Worm (Caenorhabditis elegans): ENCODE results near the gene Y43F8B.10.
A peak's percentile ranks its signal among the peaks of the same experiment; 100 is the strongest.
"Not testable (repeated sequence)": the region's sequence is repeated elsewhere in the genome, so short reads cannot be mapped to it uniquely, and the experiment has no call there.

Y43F8B.10 gene

ce11 chrV:19457120-19457519 lies 17.1 kb upstream of the Y43F8B.10 start, which contains the start of gene Y43F8B.24:
TSS of gene Y43F8B.24 (plus strand) at chrV:19457420.
- TF ChIP-seq unc-39 (tag; optimal IDR thresholded peaks at IDR 0.05) (no peak), lim-7 (GFP tag; IDR thresholded peaks at IDR 0.05) (no peak), unc-62 (GFP tag; optimal IDR thresholded peaks at IDR 0.05 in 1 of 2) (peak in 1 of 2 experiments; percentile 7), unc-62 (tag; optimal IDR thresholded peaks at IDR 0.05) (no peak), daf-16 (GFP tag; optimal IDR thresholded peaks at IDR 0.05) (no peak), daf-16 (tag; optimal IDR thresholded peaks at IDR 0.05) (peak; percentile 17), nhr-41 (GFP tag; IDR thresholded peaks at IDR 0.05) (no peak)

ce11 chrV:19459501-19459900 lies 14.8 kb upstream of the Y43F8B.10 start:
- TF ChIP-seq tra-1 (GFP tag; IDR thresholded peaks at IDR 0.05) (peak; percentile 26; the same call in 1 of the 2 replicates), php-3 (GFP tag; IDR thresholded peaks at IDR 0.05) (peak; percentile 98), daf-16 (tag; optimal IDR thresholded peaks at IDR 0.05) (peak; percentile 31)
- TF ChIP-seq daf-16 (GFP tag; optimal IDR thresholded peaks at IDR 0.05) = not testable (repeated sequence)

ce11 chrV:19462020-19462419 lies 12.2 kb upstream of the Y43F8B.10 start, which contains the start of gene Y43F8B.15:
TSS of gene Y43F8B.15 (minus strand) at chrV:19462120.
- TF ChIP-seq attf-4 (tag; optimal IDR thresholded peaks at IDR 0.05) (no peak), ceh-28 (tag; optimal IDR thresholded peaks at IDR 0.05) (no peak), nhr-48 (tag; optimal IDR thresholded peaks at IDR 0.05) (no peak), fos-1 (tag; optimal IDR thresholded peaks at IDR 0.05) (no peak), mdl-1 (tag; optimal IDR thresholded peaks at IDR 0.05) (no peak), daf-16 (GFP tag; optimal IDR thresholded peaks at IDR 0.05) (no peak), daf-16 (tag; optimal IDR thresholded peaks at IDR 0.05) (no peak)

ce11 chrV:19462612-19463011 lies 11.7 kb upstream of the Y43F8B.10 start, which contains the start of gene Y43F8B.25:
TSS of gene Y43F8B.25 (plus strand) at chrV:19462912.
- no peak for TF ChIP-seq attf-4 (tag; optimal IDR thresholded peaks at IDR 0.05)
- TF ChIP-seq daf-16 (GFP tag; optimal IDR thresholded peaks at IDR 0.05) = no peak
- peak; percentile 2 for TF ChIP-seq daf-16 (tag; optimal IDR thresholded peaks at IDR 0.05)
- TF ChIP-seq D1046.2 (GFP tag; IDR thresholded peaks at IDR 0.05) = no peak

ce11 chrV:19467574-19467973 lies 6.7 kb upstream of the Y43F8B.10 start, which contains the start of gene Y43F8B.23:
TSS of gene Y43F8B.23 (minus strand) at chrV:19467648.
- TF ChIP-seq pqm-1 (tag; optimal IDR thresholded peaks at IDR 0.05) (peak; percentile 92), nhr-41 (GFP tag; IDR thresholded peaks at IDR 0.05) (no peak), daf-16 (GFP tag; optimal IDR thresholded peaks at IDR 0.05) (no peak), daf-16 (tag; optimal IDR thresholded peaks at IDR 0.05) (peak; percentile 11), dve-1 (tag; optimal IDR thresholded peaks at IDR 0.05; ENCODE audit: insufficient read depth) (peak; percentile 61), D1046.2 (GFP tag; IDR thresholded peaks at IDR 0.05) (no peak), lin-29 (GFP tag; IDR thresholded peaks at IDR 0.05) (no peak), madf-9 (GFP tag; conservative IDR thresholded peaks at IDR 0.05) (no peak), hlh-11 (tag; optimal IDR thresholded peaks at IDR 0.05) (peak; percentile 24), hlh-30 (tag; optimal IDR thresholded peaks at IDR 0.05; ENCODE audit: insufficient read depth) (peak; percentile 27), unc-62 (GFP tag; optimal IDR thresholded peaks at IDR 0.05 in 1 of 2) (peak in 1 of 2 experiments; percentile 40), unc-62 (tag; optimal IDR thresholded peaks at IDR 0.05) (no peak), dmd-6 (GFP tag; IDR thresholded peaks at IDR 0.05) (peak; percentile 56), nhr-28 (tag; optimal IDR thresholded peaks at IDR 0.05) (peak; percentile 91), T20F7.1 (GFP tag; optimal IDR thresholded peaks at IDR 0.05) (peak; percentile 11), lin-1 (GFP tag; IDR thresholded peaks at IDR 0.05) (no peak), nhr-77 (tag; optimal IDR thresholded peaks at IDR 0.05) (peak; percentile 26)

- TF ChIP-seq snpc-1.2 (GFP tag; IDR thresholded peaks at IDR 0.05) (no peak), dmd-9 (GFP tag; IDR thresholded peaks at IDR 0.05) (no peak), pqm-1 (tag; optimal IDR thresholded peaks at IDR 0.05) (no peak)
These were observed 6.2 kb upstream of the Y43F8B.10 start, which contains the start of gene Y43F8B.12 for ce11 chrV:19468083-19468482. TSS of gene Y43F8B.12 (plus strand) at chrV:19468383.

ce11 chrV:19470385-19470784 lies 3.9 kb upstream of the Y43F8B.10 start, which contains the start of gene Y43F8B.11:
TSS of gene Y43F8B.11 (plus strand) at chrV:19470685.
- TF ChIP-seq mxl-3 (GFP tag; optimal IDR thresholded peaks at IDR 0.05) = no peak
- peak; percentile 62 for TF ChIP-seq aha-1 (tag)
- TF ChIP-seq unc-62 (GFP tag; optimal IDR thresholded peaks at IDR 0.05 in 1 of 2) = no peak
- no peak for TF ChIP-seq unc-62 (tag; optimal IDR thresholded peaks at IDR 0.05)

All from whole organism, L4 larva.